Worm (Caenorhabditis elegans): ENCODE results near the gene T02H6.1.
A peak's percentile ranks its signal among the peaks of the same experiment; 100 is the strongest.

Gene T02H6.1

DNA sequence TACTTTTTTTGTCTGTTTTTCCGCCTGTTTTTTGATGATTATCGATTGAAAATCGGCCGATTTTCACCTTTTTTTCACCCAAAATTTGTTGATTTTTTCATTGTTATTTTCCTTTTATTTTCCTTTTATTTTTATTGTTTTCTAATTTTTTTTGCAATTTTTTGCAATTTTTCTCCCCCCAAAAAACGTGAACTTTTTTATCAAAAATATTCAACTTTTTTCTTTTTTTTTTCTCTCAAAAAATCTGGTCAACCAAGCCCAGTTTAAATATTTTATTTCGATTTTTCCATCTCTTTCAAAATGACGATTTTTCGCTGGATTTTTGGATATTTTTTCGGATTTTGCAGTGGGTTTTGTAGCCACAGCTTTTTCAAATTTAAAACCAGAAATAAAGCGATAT is 14.3 kb downstream of the T02H6.1 start, which contains the start of gene rfip-2:
TSS of gene rfip-2 (plus strand) at position 301 of the 400 bp plus-strand sequence.
- TF ChIP-seq ztf-11 (tag; optimal IDR thresholded peaks at IDR 0.05) (no peak), alr-1 (tag; optimal IDR thresholded peaks at IDR 0.05) (no peak), snpc-4 (tag; optimal IDR thresholded peaks at IDR 0.05) (no peak), aly-2 (tag; optimal IDR thresholded peaks at IDR 0.05) (no peak), nhr-23 (tag; optimal IDR thresholded peaks at IDR 0.05) (no peak), C34F6.9 (tag; optimal IDR thresholded peaks at IDR 0.05) (no peak), ceh-16 (tag; optimal IDR thresholded peaks at IDR 0.05) (no peak), mbf-1 (tag; optimal IDR thresholded peaks at IDR 0.05) (no peak), lin-13 (GFP tag; optimal IDR thresholded peaks at IDR 0.05) (no peak), dmd-4 (tag; optimal IDR thresholded peaks at IDR 0.05) (no peak), unc-62 (GFP tag; optimal IDR thresholded peaks at IDR 0.05) (no peak), F13H6.1 (tag; optimal IDR thresholded peaks at IDR 0.05) (no peak), sma-9 (GFP tag; optimal IDR thresholded peaks at IDR 0.05) (no peak), sma-9 (tag; optimal IDR thresholded peaks at IDR 0.05) (no peak), elt-1 (tag; optimal IDR thresholded peaks at IDR 0.05) (no peak), lsy-2 (tag; optimal IDR thresholded peaks at IDR 0.05) (no peak), unc-39 (tag; optimal IDR thresholded peaks at IDR 0.05) (no peak), mab-5 (tag; optimal IDR thresholded peaks at IDR 0.05) (no peak)

DNA sequence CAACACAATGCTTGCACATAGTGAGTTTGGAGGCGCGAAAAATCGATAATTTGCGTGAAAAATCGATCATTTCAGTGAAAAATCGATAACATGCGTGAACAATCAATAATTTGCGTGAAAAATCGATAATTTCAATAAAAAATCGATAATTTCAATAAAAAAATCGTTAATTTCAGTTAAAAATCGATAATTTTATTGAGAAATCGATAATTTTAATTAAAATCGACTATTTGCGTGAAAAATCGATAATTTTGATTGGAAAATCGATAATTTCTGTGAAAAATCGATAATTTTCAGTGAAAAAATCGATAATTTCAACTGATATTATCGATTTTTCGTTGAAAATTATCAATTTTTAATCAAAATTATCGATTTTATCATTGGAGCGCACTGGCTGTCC is 14.8 kb downstream of the T02H6.1 start:
- TF ChIP-seq lin-11 (tag; optimal IDR thresholded peaks at IDR 0.05) (no peak), blmp-1 (tag; optimal IDR thresholded peaks at IDR 0.05; ENCODE audit: insufficient read depth) (no peak), mab-5 (tag; optimal IDR thresholded peaks at IDR 0.05) (no peak), dmd-4 (tag; optimal IDR thresholded peaks at IDR 0.05) (no peak), peb-1 (tag; optimal IDR thresholded peaks at IDR 0.05) (no peak), egl-27 (tag; optimal IDR thresholded peaks at IDR 0.05) (no peak), lin-39 (tag; optimal IDR thresholded peaks at IDR 0.05) (no peak), unc-39 (tag; optimal IDR thresholded peaks at IDR 0.05) (no peak), skn-1 (tag; optimal IDR thresholded peaks at IDR 0.05) (no peak), R02D3.7 (tag; optimal IDR thresholded peaks at IDR 0.05) (no peak)

DNA sequence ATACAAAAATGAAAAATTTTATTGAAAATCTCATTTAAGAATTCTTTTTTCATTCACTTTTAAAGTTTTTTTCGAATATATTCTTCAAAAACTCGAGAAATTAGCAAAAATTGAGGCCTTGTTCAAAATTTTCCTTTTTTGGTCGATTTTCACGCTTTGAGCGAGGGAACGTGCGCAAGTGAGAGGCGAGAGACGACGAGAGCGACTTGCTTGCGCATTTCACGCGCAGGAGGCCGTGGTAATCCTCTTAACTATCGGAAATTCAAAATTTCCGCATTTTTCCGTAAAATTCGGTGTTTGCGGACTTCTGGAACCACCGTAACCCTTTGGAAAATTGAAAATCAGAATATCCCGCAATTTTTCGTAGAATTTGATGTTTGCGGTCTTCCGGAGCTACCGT is 20.8 kb downstream of the T02H6.1 start:
- no peak for TF ChIP-seq mdl-1 (tag; optimal IDR thresholded peaks at IDR 0.05)
- peak in 1 of 2 experiments; percentile 17 for TF ChIP-seq lsy-2 (tag; optimal IDR thresholded peaks at IDR 0.05)

DNA sequence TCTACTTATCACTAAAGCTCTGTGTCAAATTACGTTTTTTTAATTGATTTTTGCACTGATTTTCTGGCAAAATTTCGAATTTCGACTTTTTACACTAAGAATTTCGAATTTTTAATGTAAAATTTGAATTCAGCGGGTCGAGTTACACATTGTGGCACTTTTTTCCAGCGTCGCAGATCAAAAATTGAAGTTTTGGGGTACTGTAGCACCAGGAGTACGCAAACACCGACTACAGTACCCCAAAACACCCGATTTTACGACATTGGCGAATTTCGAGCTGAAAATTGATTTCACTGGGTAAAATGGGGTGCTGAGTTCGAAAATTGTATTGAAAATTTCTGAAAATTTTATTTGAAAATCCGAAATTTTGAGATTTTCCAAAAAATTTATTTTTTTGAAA is 23.2 kb downstream of the T02H6.1 start:
- TF ChIP-seq lsy-2 (tag; optimal IDR thresholded peaks at IDR 0.05) (peak; percentile 42 to 86), lin-39 (tag; optimal IDR thresholded peaks at IDR 0.05) (no peak)

DNA sequence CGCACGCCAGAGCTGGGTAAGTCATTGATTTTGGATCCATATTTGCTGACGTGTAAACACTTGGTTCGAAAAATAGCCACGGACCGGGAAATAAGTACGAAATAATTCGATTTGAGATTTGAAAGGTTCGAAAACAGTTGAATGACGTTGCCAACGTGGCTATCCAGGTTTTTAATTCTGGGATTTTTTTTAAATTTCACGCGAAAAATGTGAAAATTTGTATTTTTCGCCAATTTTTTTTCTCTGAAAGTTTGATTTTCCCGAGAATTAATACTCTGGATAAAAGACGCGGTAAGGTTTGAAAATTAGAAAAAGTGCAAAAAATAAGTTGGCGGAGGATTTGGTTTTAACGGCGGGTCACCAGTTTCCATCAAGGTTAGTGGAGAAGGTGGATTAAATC is 31.6 kb downstream of the T02H6.1 start, which contains the start of gene fbxc-48:
TSS of gene fbxc-48 (minus strand) at position 101 of the 400 bp plus-strand sequence.
- no peak for TF ChIP-seq ceh-16 (tag; optimal IDR thresholded peaks at IDR 0.05)
- TF ChIP-seq sma-3 (GFP tag; optimal IDR thresholded peaks at IDR 0.05) = no peak
- TF ChIP-seq ztf-11 (tag; optimal IDR thresholded peaks at IDR 0.05) = no peak
- no peak for TF ChIP-seq nhr-12 (tag; optimal IDR thresholded peaks at IDR 0.05)
- TF ChIP-seq alr-1 (tag; optimal IDR thresholded peaks at IDR 0.05) = no peak
- no peak for TF ChIP-seq sem-4 (tag; optimal IDR thresholded peaks at IDR 0.05)
- no peak for TF ChIP-seq nhr-129 (tag; optimal IDR thresholded peaks at IDR 0.05)
- TF ChIP-seq nhr-237 (tag; optimal IDR thresholded peaks at IDR 0.05) = no peak
- no peak for TF ChIP-seq unc-62 (GFP tag; optimal IDR thresholded peaks at IDR 0.05)
- TF ChIP-seq mab-5 (tag; optimal IDR thresholded peaks at IDR 0.05) = no peak
- no peak for TF ChIP-seq ztf-1 (GFP tag; conservative IDR thresholded peaks at IDR 0.05)
- TF ChIP-seq nhr-23 (tag; optimal IDR thresholded peaks at IDR 0.05) = no peak
- TF ChIP-seq lin-13 (GFP tag; optimal IDR thresholded peaks at IDR 0.05) = no peak
- TF ChIP-seq unc-55 (GFP tag; optimal IDR thresholded peaks at IDR 0.05) = no peak
- no peak for TF ChIP-seq dmd-4 (tag; optimal IDR thresholded peaks at IDR 0.05)
- TF ChIP-seq nhr-25 (tag; optimal IDR thresholded peaks at IDR 0.05) = no peak

DNA sequence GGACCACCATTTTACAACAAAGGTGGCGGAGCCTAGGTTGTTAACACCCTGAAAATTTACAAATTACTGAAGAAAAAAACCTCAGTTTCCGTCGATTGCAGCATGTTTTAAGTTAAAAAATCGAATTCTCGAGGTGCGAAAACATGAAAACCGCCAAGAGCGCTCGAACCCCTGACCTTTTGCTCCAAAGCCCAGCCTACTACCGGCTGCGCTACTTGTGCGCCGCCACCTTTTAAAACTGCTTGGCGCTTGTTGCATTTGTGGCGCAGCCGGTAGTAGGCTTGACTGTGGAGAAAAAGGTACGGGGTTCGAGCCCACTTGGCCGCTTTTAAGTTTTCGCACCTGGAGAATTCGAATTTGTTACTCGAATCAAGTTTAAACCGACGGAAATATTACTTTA is 41.0 kb downstream of the T02H6.1 start, which contains the start of gene snt-6:
TSS of gene snt-6 (minus strand) at position 58 of the 400 bp plus-strand sequence.
- TF ChIP-seq nhr-237 (tag; optimal IDR thresholded peaks at IDR 0.05) = no peak
- no peak for TF ChIP-seq fos-1 (tag; optimal IDR thresholded peaks at IDR 0.05)
- TF ChIP-seq lin-11 (tag; optimal IDR thresholded peaks at IDR 0.05) = no peak
- TF ChIP-seq skn-1 (tag; optimal IDR thresholded peaks at IDR 0.05) = no peak
- no peak for TF ChIP-seq unc-62 (GFP tag; optimal IDR thresholded peaks at IDR 0.05)
- TF ChIP-seq nhr-11 (tag; optimal IDR thresholded peaks at IDR 0.05) = no peak
- TF ChIP-seq gmeb-1 (tag; optimal IDR thresholded peaks at IDR 0.05) = no peak
- TF ChIP-seq mbf-1 (tag; optimal IDR thresholded peaks at IDR 0.05) = no peak
- no peak for TF ChIP-seq nhr-12 (tag; optimal IDR thresholded peaks at IDR 0.05)
- TF ChIP-seq nhr-129 (tag; optimal IDR thresholded peaks at IDR 0.05) = no peak
- no peak for TF ChIP-seq lsy-2 (tag; optimal IDR thresholded peaks at IDR 0.05)

All from whole organism, L2 larva.